Fruit fly (Drosophila melanogaster) whole organism, pupa: Measurements from ENCODE around the gene PXo.

ENCODE experiments used
- CG10348 ChIP-seq: fragments of 200-800 bp; sonication (Bioruptor generic); IDR thresholded peaks from 2 replicates; pipeline ENCODE4 v1.3.6; 2022; ENCODE audit warnings: missing biosample characterization, missing genetic modification characterization
- CG12605 ChIP-seq: fragments of 200-800 bp; sonication (Bioruptor generic); IDR thresholded peaks from 2 replicates; pipeline ENCODE4 v1.3.6; 2022; ENCODE audit warnings: missing biosample characterization, missing genetic modification characterization
- CG13204 ChIP-seq: fragments of 200-800 bp; sonication (Bioruptor generic); optimal IDR thresholded peaks from 2 replicates; lab custom pipeline; 2018; ENCODE audit warnings: missing biosample characterization, mild to moderate bottlenecking, missing genetic modification characterization, moderate library complexity
- CG14655 ChIP-seq: fragments of 200-800 bp; sonication (Bioruptor generic); optimal IDR thresholded peaks from 3 replicates; lab custom pipeline; 2017; ENCODE audit warnings: mild to moderate bottlenecking, missing biosample characterization, missing genetic modification reagents, missing genetic modification characterization
- CG15710 ChIP-seq: fragments of 200-800 bp; sonication (Bioruptor generic); optimal IDR thresholded peaks from 2 replicates; lab custom pipeline; 2018; ENCODE audit warnings: missing biosample characterization, mild to moderate bottlenecking, missing genetic modification characterization, moderate library complexity
- CG17806 ChIP-seq: fragments of 200-800 bp; sonication (Bioruptor generic); optimal IDR thresholded peaks from 2 replicates; lab custom pipeline; 2018; ENCODE audit warnings: missing biosample characterization, mild to moderate bottlenecking, missing genetic modification characterization, moderate library complexity
- CG32121 ChIP-seq: fragments of 200-800 bp; sonication (Bioruptor generic); IDR thresholded peaks from 2 replicates; pipeline ENCODE4 v1.3.6; 2022; ENCODE audit warnings: missing biosample characterization, missing genetic modification characterization
- CG34367 ChIP-seq: fragments of 200-800 bp; sonication (Bioruptor generic); optimal IDR thresholded peaks from 2 replicates; lab custom pipeline; 2018; ENCODE audit warnings: missing biosample characterization, mild to moderate bottlenecking, missing genetic modification characterization
- CG4496 ChIP-seq: fragments of 200-800 bp; sonication (Bioruptor generic); IDR thresholded peaks from 3 replicates; pipeline ENCODE4 v1.3.6; 2022; ENCODE audit warnings: missing biosample characterization, missing genetic modification characterization
- CG8159 ChIP-seq: fragments of 200-800 bp; sonication (Bioruptor generic); optimal IDR thresholded peaks from 3 replicates; lab custom pipeline; 2018; ENCODE audit warnings: missing biosample characterization, mild to moderate bottlenecking, missing genetic modification characterization, moderate library complexity
- CG8301 ChIP-seq: fragments of 200-800 bp; sonication (Bioruptor generic); optimal IDR thresholded peaks from 2 replicates; lab custom pipeline; 2018; ENCODE audit warnings: missing biosample characterization, mild to moderate bottlenecking, missing genetic modification characterization
- CG9948 ChIP-seq: fragments of 200-800 bp; sonication (Bioruptor generic); optimal IDR thresholded peaks from 2 replicates; lab custom pipeline; 2018; ENCODE audit warnings: missing biosample characterization, mild to moderate bottlenecking, missing genetic modification characterization, moderate library complexity
- D1 ChIP-seq: fragments of 200-800 bp; sonication (Bioruptor generic); optimal IDR thresholded peaks from 2 replicates; lab custom pipeline; 2018; ENCODE audit warnings: missing biosample characterization, mild to moderate bottlenecking, missing genetic modification characterization, moderate library complexity
- EcR ChIP-seq: fragments of 200-800 bp; sonication (Bioruptor generic); optimal IDR thresholded peaks from 3 replicates; lab custom pipeline; 2019; ENCODE audit warnings: missing biosample characterization, missing genetic modification characterization, mild to moderate bottlenecking, moderate library complexity, missing genetic modification reagents
- Ets98B ChIP-seq: fragments of 200-800 bp; sonication (Bioruptor generic); IDR thresholded peaks from 2 replicates; pipeline ENCODE4 v1.3.6; 2022; ENCODE audit warnings: missing biosample characterization, missing genetic modification characterization
- Pif1A ChIP-seq: fragments of 200-800 bp; sonication (Bioruptor generic); optimal IDR thresholded peaks from 3 replicates; lab custom pipeline; 2016; ENCODE audit warnings: missing biosample characterization, missing genetic modification characterization
- Pif1B ChIP-seq: fragments of 200-800 bp; sonication (Bioruptor generic); optimal IDR thresholded peaks from 3 replicates; lab custom pipeline; 2016; ENCODE audit warnings: missing biosample characterization, missing genetic modification characterization
- Snoo ChIP-seq: fragments of 200-800 bp; sonication (Bioruptor generic); optimal IDR thresholded peaks from 3 replicates; lab custom pipeline; 2017; ENCODE audit warnings: missing biosample characterization, mild to moderate bottlenecking, missing genetic modification characterization, inconsistent platforms
- fd96Ca ChIP-seq: fragments of 200-800 bp; sonication (Bioruptor generic); IDR thresholded peaks from 3 replicates; pipeline ENCODE4 v1.3.6; 2022; ENCODE audit warnings: missing biosample characterization, missing genetic modification characterization
- gl ChIP-seq: fragments of 200-800 bp; sonication (Bioruptor generic); optimal IDR thresholded peaks from 2 replicates; lab custom pipeline; 2018; ENCODE audit warnings: missing biosample characterization, mild to moderate bottlenecking, missing genetic modification characterization
- rn ChIP-seq: fragments of 200-800 bp; sonication (Bioruptor generic); IDR thresholded peaks from 2 replicates; pipeline ENCODE4 v1.3.6; 2022; ENCODE audit warnings: missing biosample characterization, missing genetic modification characterization

Gene PXo

dm6 chr3L:5945571-5945970, 24.5 kb upstream of the PXo start:
- TF ChIP-seq CG17806 = peak; percentile 61
- TF ChIP-seq CG32121 (GFP tag; lab: Robert Waterston, UW) = peak; percentile 53; the same call in 1 of the 2 replicates
- TF ChIP-seq CG8159 = peak; percentile 70
- no peak for TF ChIP-seq Pif1B (GFP tag; lab: Kevin White, UChicago)
- TF ChIP-seq CG10348 = no peak
- no peak for TF ChIP-seq rn (GFP tag; lab: Robert Waterston, UW)
- no peak for TF ChIP-seq Pif1A (GFP tag; lab: Kevin White, UChicago)
- no peak for TF ChIP-seq EcR (GFP tag; lab: Kevin White, UChicago)
- 0 out of 3 replicates have a peak, but pooled peaks have one; percentile 38 for TF ChIP-seq CG4496 (GFP tag; lab: Robert Waterston, UW)
- TF ChIP-seq CG8301 (tag; lab: Kevin White, UChicago) = peak; percentile 66
- TF ChIP-seq fd96Ca = no peak
- TF ChIP-seq gl (tag; lab: Kevin White, UChicago) = no peak
- peak; percentile 22; the same call in 1 of the 2 replicates for TF ChIP-seq CG12605 (GFP tag; lab: Robert Waterston, UW)
- peak; percentile 56 for TF ChIP-seq CG15710 (tag; lab: Kevin White, UChicago)
- no peak for TF ChIP-seq CG13204 (GFP tag; lab: Kevin White, UChicago)
- TF ChIP-seq CG9948 (tag; lab: Kevin White, UChicago) = peak; percentile 52
- TF ChIP-seq CG34367 (tag; lab: Kevin White, UChicago) = peak; percentile 15
- no peak for TF ChIP-seq D1 (tag; lab: Kevin White, UChicago)
- TF ChIP-seq Ets98B (GFP tag; lab: Robert Waterston, UW) = peak; percentile 53; the same call in 1 of the 2 replicates
- peak; percentile 78 for TF ChIP-seq CG14655
- TF ChIP-seq Snoo (tag; lab: Kevin White, UChicago) = no peak
- TF ChIP-seq, all 21 proteins: peak for 11

- TF ChIP-seq CG4496 (GFP tag; lab: Robert Waterston, UW) = peak; percentile 61; the same call in 1 of the 3 replicates
- TF ChIP-seq CG9948 (tag; lab: Kevin White, UChicago) = peak; percentile 16
- TF ChIP-seq CG13204 (GFP tag; lab: Kevin White, UChicago) = peak; percentile 75
- no peak for TF ChIP-seq CG10348
- TF ChIP-seq Snoo (tag; lab: Kevin White, UChicago) = no peak
- TF ChIP-seq gl (tag; lab: Kevin White, UChicago) = peak; percentile 51
- no peak for TF ChIP-seq D1 (tag; lab: Kevin White, UChicago)
- TF ChIP-seq fd96Ca = peak; percentile 34; the same call in 1 of the 3 replicates
- TF ChIP-seq Ets98B (GFP tag; lab: Robert Waterston, UW) = no peak
- TF ChIP-seq CG34367 (tag; lab: Kevin White, UChicago) = peak; percentile 13
- peak; percentile 39 for TF ChIP-seq CG8301 (tag; lab: Kevin White, UChicago)
- peak; percentile 71 for TF ChIP-seq EcR (GFP tag; lab: Kevin White, UChicago)
- TF ChIP-seq CG8159 = peak; percentile 41
- TF ChIP-seq CG17806 = peak; percentile 20
- TF ChIP-seq rn (GFP tag; lab: Robert Waterston, UW) = no peak
- peak; percentile 54 for TF ChIP-seq Pif1B (GFP tag; lab: Kevin White, UChicago)
- TF ChIP-seq CG12605 (GFP tag; lab: Robert Waterston, UW) = no peak; the same call in none of the 2 replicates
- TF ChIP-seq Pif1A (GFP tag; lab: Kevin White, UChicago) = peak; percentile 70
- TF ChIP-seq CG15710 (tag; lab: Kevin White, UChicago) = peak; percentile 14
- TF ChIP-seq CG32121 (GFP tag; lab: Robert Waterston, UW) = no peak
- peak; percentile 46 for TF ChIP-seq CG14655
Measured at dm6 chr3L:5943348-5943904, 22.3 kb upstream of the PXo start.

- TF ChIP-seq CG10348 (no peak), gl (tag; lab: Kevin White, UChicago) (no peak), fd96Ca (peak; percentile 39; the same call in 1 of the 3 replicates), CG8301 (tag; lab: Kevin White, UChicago) (no peak), CG15710 (tag; lab: Kevin White, UChicago) (peak; percentile 66), D1 (tag; lab: Kevin White, UChicago) (no peak), Ets98B (GFP tag; lab: Robert Waterston, UW) (0 out of 2 replicates have a peak, but pooled peaks have one; percentile 5), CG14655 (peak; percentile 27), CG13204 (GFP tag; lab: Kevin White, UChicago) (no peak), CG32121 (GFP tag; lab: Robert Waterston, UW) (no peak), Pif1A (GFP tag; lab: Kevin White, UChicago) (peak; percentile 33), rn (GFP tag; lab: Robert Waterston, UW) (no peak), CG8159 (peak; percentile 43), EcR (GFP tag; lab: Kevin White, UChicago) (peak; percentile 9), Snoo (tag; lab: Kevin White, UChicago) (no peak), CG4496 (GFP tag; lab: Robert Waterston, UW) (peak; percentile 43; the same call in 1 of the 3 replicates), CG12605 (GFP tag; lab: Robert Waterston, UW) (peak; percentile 8; the same call in 1 of the 2 replicates), Pif1B (GFP tag; lab: Kevin White, UChicago) (peak; percentile 13), CG34367 (tag; lab: Kevin White, UChicago) (peak; percentile 29), CG9948 (tag; lab: Kevin White, UChicago) (peak; percentile 43), CG17806 (peak; percentile 65)
- TF ChIP-seq, all 21 proteins: peak for 13
Measured at dm6 chr3L:5941508-5941907, 20.4 kb upstream of the PXo start.

- peak; percentile 61 for TF ChIP-seq CG8159
- no peak for TF ChIP-seq fd96Ca
- peak; percentile 16 for TF ChIP-seq Pif1A (GFP tag; lab: Kevin White, UChicago)
- no peak; the same call in 1 of the 2 replicates for TF ChIP-seq Ets98B (GFP tag; lab: Robert Waterston, UW)
- TF ChIP-seq rn (GFP tag; lab: Robert Waterston, UW) = no peak
- TF ChIP-seq gl (tag; lab: Kevin White, UChicago) = no peak
- TF ChIP-seq CG8301 (tag; lab: Kevin White, UChicago) = peak; percentile 22
- TF ChIP-seq Snoo (tag; lab: Kevin White, UChicago) = no peak
- TF ChIP-seq CG12605 (GFP tag; lab: Robert Waterston, UW) = peak; percentile 39; the same call in 1 of the 2 replicates
- TF ChIP-seq CG15710 (tag; lab: Kevin White, UChicago) = peak; percentile 41
- TF ChIP-seq CG4496 (GFP tag; lab: Robert Waterston, UW) = peak; percentile 52; the same call in 2 of the 3 replicates
- TF ChIP-seq CG32121 (GFP tag; lab: Robert Waterston, UW) = no peak
- peak; percentile 23 for TF ChIP-seq Pif1B (GFP tag; lab: Kevin White, UChicago)
- peak; percentile 20 for TF ChIP-seq CG34367 (tag; lab: Kevin White, UChicago)
- TF ChIP-seq CG13204 (GFP tag; lab: Kevin White, UChicago) = no peak
- TF ChIP-seq EcR (GFP tag; lab: Kevin White, UChicago) = no peak
- TF ChIP-seq CG9948 (tag; lab: Kevin White, UChicago) = peak; percentile 57
- TF ChIP-seq CG14655 = peak; percentile 49
- TF ChIP-seq CG17806 = peak; percentile 56
- TF ChIP-seq, all 21 proteins: peak for 11
Measured at dm6 chr3L:5941086-5941485, 20.0 kb upstream of the PXo start.
